Fruit fly (Drosophila melanogaster): ENCODE measurements around the gene CG14153.

CG14153 gene

DNA sequence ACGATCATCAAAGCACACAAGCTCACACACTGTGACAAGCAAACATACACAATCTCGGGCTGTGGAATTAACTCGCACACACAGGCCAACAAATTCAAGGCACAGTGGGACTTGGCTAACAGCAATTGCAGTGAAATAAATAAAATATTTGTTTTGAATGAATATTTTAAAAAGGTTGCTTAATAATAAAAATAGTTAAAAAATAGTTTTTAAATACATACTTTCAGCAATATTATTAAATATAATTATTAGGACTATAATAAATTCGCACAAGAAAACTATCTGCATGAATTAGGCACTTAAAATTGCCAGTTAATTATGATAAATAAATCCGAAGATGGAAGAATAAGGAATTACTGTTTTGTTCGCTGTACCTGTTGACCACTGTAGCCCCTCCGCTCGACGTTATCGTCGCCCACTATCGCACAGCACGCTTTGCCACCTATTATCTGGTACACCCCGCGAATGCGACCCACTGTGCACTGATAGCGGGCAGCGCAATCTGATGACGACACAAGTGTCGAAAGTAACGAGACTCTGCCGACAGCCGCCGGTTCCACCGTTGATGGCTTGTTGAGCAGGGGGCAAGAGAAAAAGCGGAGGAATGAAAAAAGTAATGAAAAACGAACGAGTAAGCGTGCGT is 39.5 kb downstream of the CG14153 start:
- peak; percentile 88 for TF ChIP-seq CG13204 (GFP tag; optimal IDR thresholded peaks at IDR 0.05)
- TF ChIP-seq D1 (tag; optimal IDR thresholded peaks at IDR 0.05): peak; percentile 96
- peak; percentile 82 for TF ChIP-seq rn (GFP tag; IDR thresholded peaks at IDR 0.05)
- TF ChIP-seq CG10348 (GFP tag; IDR thresholded peaks at IDR 0.05): peak; percentile 89
- peak; percentile 98 for TF ChIP-seq Snoo (tag; optimal IDR thresholded peaks at IDR 0.05)
- TF ChIP-seq fd96Ca (GFP tag; IDR thresholded peaks at IDR 0.05): peak; percentile 91
- TF ChIP-seq EcR (GFP tag; optimal IDR thresholded peaks at IDR 0.05): no peak
- TF ChIP-seq CG32121 (GFP tag; IDR thresholded peaks at IDR 0.05): peak; percentile 97
- peak; percentile 95 for TF ChIP-seq CG15710 (tag; optimal IDR thresholded peaks at IDR 0.05)
- TF ChIP-seq CG9948 (tag; optimal IDR thresholded peaks at IDR 0.05): peak; percentile 96
- TF ChIP-seq Pif1A (GFP tag; optimal IDR thresholded peaks at IDR 0.05): peak; percentile 87
- TF ChIP-seq CG8159 (tag; optimal IDR thresholded peaks at IDR 0.05): peak; percentile 97
- TF ChIP-seq Pif1B (GFP tag; optimal IDR thresholded peaks at IDR 0.05): peak; percentile 89
- TF ChIP-seq Ets98B (GFP tag; IDR thresholded peaks at IDR 0.05): peak; percentile 91
- TF ChIP-seq CG34367 (tag; optimal IDR thresholded peaks at IDR 0.05): peak; percentile 90
- TF ChIP-seq CG12605 (GFP tag; IDR thresholded peaks at IDR 0.05): peak; percentile 83
- peak; percentile 55 for TF ChIP-seq gl (tag; optimal IDR thresholded peaks at IDR 0.05)
- peak; percentile 92 for TF ChIP-seq CG17806 (tag; optimal IDR thresholded peaks at IDR 0.05)
- TF ChIP-seq CG8301 (tag; optimal IDR thresholded peaks at IDR 0.05): peak; percentile 96
- peak; percentile 99 for TF ChIP-seq CG14655 (GFP tag; optimal IDR thresholded peaks at IDR 0.05)
- TF ChIP-seq CG4496 (GFP tag; IDR thresholded peaks at IDR 0.05): peak; percentile 93

DNA sequence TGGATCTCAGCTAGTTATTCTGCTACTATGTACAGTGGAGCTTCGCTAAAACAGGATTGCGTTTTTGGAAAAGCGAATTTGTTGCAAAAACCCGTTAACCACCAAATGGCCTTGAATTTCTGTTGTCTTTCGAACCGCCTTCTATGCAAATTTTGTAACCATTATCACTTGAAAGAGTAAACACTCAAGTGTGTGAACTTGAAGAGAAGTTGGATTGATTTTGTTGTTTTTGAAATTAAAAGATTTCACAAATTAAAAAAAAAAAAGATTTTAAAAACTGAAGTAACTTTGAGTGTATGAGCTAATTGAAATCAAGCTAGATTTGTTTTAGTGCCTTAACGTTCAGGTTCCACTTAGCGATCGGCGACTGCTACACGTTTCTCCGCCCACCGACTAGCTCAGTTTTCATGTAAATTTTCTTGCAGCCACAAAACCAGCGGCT is 40.6 kb downstream of the CG14153 start:
- TF ChIP-seq Pif1A (GFP tag; optimal IDR thresholded peaks at IDR 0.05): peak; percentile 85
- TF ChIP-seq gl (tag; optimal IDR thresholded peaks at IDR 0.05): no peak
- peak; percentile 73 for TF ChIP-seq CG10348 (GFP tag; IDR thresholded peaks at IDR 0.05)
- TF ChIP-seq CG9948 (tag; optimal IDR thresholded peaks at IDR 0.05): peak; percentile 68
- TF ChIP-seq fd96Ca (GFP tag; IDR thresholded peaks at IDR 0.05): peak; percentile 86
- TF ChIP-seq CG12605 (GFP tag; IDR thresholded peaks at IDR 0.05): peak; percentile 51
- TF ChIP-seq CG8301 (tag; optimal IDR thresholded peaks at IDR 0.05): peak; percentile 87
- peak; percentile 71 for TF ChIP-seq CG17806 (tag; optimal IDR thresholded peaks at IDR 0.05)
- peak; percentile 82 for TF ChIP-seq CG32121 (GFP tag; IDR thresholded peaks at IDR 0.05)
- TF ChIP-seq Pif1B (GFP tag; optimal IDR thresholded peaks at IDR 0.05): peak; percentile 64
- TF ChIP-seq EcR (GFP tag; optimal IDR thresholded peaks at IDR 0.05): no peak
- TF ChIP-seq Ets98B (GFP tag; IDR thresholded peaks at IDR 0.05): peak; percentile 78
- peak; percentile 21 for TF ChIP-seq Snoo (tag; optimal IDR thresholded peaks at IDR 0.05)
- no peak for TF ChIP-seq CG34367 (tag; optimal IDR thresholded peaks at IDR 0.05)
- TF ChIP-seq CG8159 (tag; optimal IDR thresholded peaks at IDR 0.05): peak; percentile 68
- TF ChIP-seq rn (GFP tag; IDR thresholded peaks at IDR 0.05): peak; percentile 74
- peak; percentile 86 for TF ChIP-seq CG4496 (GFP tag; IDR thresholded peaks at IDR 0.05)
- no peak for TF ChIP-seq CG13204 (GFP tag; optimal IDR thresholded peaks at IDR 0.05)
- no peak for TF ChIP-seq CG14655 (GFP tag; optimal IDR thresholded peaks at IDR 0.05)
- peak; percentile 46 for TF ChIP-seq D1 (tag; optimal IDR thresholded peaks at IDR 0.05)
- TF ChIP-seq CG15710 (tag; optimal IDR thresholded peaks at IDR 0.05): peak; percentile 47

DNA sequence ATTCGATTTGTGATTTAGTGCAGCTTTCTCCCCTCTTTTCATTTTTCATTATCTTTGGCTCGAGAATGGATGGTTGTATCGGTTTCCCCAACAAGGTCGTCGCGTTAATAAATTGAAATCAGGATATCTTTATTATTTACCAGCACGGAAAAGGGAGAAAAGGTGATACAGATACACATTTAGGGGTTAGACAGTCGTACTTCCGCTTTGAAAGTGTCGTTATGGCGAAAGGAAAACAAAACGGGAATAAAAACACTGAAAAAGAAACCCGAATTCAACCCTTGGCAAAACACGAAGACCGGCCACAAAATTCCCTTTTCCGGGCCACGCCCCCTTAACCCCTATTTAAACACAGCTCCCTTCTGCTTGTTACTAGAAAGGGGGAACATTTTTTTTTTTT is 41.2 kb downstream of the CG14153 start:
- TF ChIP-seq gl (tag; optimal IDR thresholded peaks at IDR 0.05) (no peak), CG12605 (GFP tag; IDR thresholded peaks at IDR 0.05) (no peak), CG17806 (tag; optimal IDR thresholded peaks at IDR 0.05) (no peak), CG34367 (tag; optimal IDR thresholded peaks at IDR 0.05) (no peak), Snoo (tag; optimal IDR thresholded peaks at IDR 0.05) (no peak), fd96Ca (GFP tag; IDR thresholded peaks at IDR 0.05) (no peak), CG10348 (GFP tag; IDR thresholded peaks at IDR 0.05) (no peak), CG8159 (tag; optimal IDR thresholded peaks at IDR 0.05) (no peak), D1 (tag; optimal IDR thresholded peaks at IDR 0.05) (no peak)

DNA sequence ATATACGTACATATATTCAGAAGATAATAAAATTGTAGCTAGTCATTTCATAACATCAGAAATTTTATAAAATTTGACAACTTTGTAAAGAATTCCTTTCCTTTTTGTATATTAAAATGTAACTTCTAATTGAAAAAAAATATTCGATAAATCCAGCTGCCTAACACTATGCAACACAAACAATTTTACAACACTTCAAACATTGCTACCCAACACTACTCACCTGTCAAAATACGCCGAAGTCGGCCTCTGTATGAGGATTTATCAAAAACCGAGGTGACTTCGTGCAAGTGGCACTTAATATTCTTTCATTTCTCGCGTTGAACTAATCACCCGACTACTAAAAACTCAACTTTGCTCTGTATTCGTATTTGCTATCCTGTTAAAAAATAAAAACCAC is 43.3 kb downstream of the CG14153 start:
- TF ChIP-seq Snoo (tag; optimal IDR thresholded peaks at IDR 0.05): no peak
- no peak for TF ChIP-seq CG32121 (GFP tag; IDR thresholded peaks at IDR 0.05)
- TF ChIP-seq CG10348 (GFP tag; IDR thresholded peaks at IDR 0.05): no peak
- no peak for TF ChIP-seq CG17806 (tag; optimal IDR thresholded peaks at IDR 0.05)
- TF ChIP-seq CG12605 (GFP tag; IDR thresholded peaks at IDR 0.05): no peak
- TF ChIP-seq CG14655 (GFP tag; optimal IDR thresholded peaks at IDR 0.05): no peak
- TF ChIP-seq EcR (GFP tag; optimal IDR thresholded peaks at IDR 0.05): no peak

DNA sequence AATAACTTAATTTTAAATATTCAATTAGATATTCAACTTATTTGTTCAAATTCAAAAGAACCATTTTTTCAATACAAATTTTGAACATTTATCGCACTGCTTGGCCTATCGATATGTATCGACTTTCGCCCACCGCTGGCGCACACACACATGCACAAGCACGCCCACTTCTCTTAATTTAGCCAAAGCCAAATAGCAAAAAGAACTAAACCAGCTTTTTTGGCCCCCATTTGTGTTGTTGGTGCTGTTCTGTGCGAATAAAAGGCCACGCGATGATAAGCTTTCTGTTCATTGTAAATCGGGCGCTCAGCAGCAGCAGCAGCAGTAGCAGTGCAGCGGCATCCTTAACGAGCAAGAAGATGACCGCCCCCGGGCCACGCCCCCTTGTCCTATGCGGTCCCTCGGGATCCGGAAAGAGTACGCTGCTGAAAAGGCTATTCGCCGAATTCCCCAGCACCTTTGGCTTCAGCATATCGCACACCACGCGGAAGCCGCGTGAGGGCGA is 47.6 kb downstream of the CG14153 start, which contains the start of gene CG11811:
CG11811 (plus strand) TSS at position 121 of the 505 bp plus-strand sequence.
- TF ChIP-seq Ets98B (GFP tag; IDR thresholded peaks at IDR 0.05): peak; percentile 27
- TF ChIP-seq CG17806 (tag; optimal IDR thresholded peaks at IDR 0.05): no peak
- peak; percentile 45; the same call in 1 of the 3 replicates for TF ChIP-seq CG4496 (GFP tag; IDR thresholded peaks at IDR 0.05)
- peak; percentile 71 for TF ChIP-seq D1 (tag; optimal IDR thresholded peaks at IDR 0.05)
- 0 out of 2 replicates have a peak, but pooled peaks have one; percentile 20 for TF ChIP-seq CG12605 (GFP tag; IDR thresholded peaks at IDR 0.05)
- peak; percentile 51 for TF ChIP-seq CG32121 (GFP tag; IDR thresholded peaks at IDR 0.05)
- no peak for TF ChIP-seq CG8159 (tag; optimal IDR thresholded peaks at IDR 0.05)

Measured in whole organism, pupa.